Fruit fly (Drosophila melanogaster): ENCODE measurements around the gene CG13698.

The CG13698 gene

dm6 chr3L:18114038-18114926, 8.3 kb upstream of the CG13698 start (continued):
- no peak for TF ChIP-seq CG15479 (GFP tag; optimal IDR thresholded peaks at IDR 0.05)
- peak; percentile 55; the same call in 1 of the 2 replicates for TF ChIP-seq ttk (GFP tag; IDR thresholded peaks at IDR 0.05)
- no peak for TF ChIP-seq Dip3 (GFP tag; optimal IDR thresholded peaks at IDR 0.05)
- TF ChIP-seq luna (GFP tag; optimal IDR thresholded peaks at IDR 0.05) = peak; percentile 30
- no peak for TF ChIP-seq Usf (GFP tag; optimal IDR thresholded peaks at IDR 0.05)
- no peak for TF ChIP-seq org-1 (GFP tag; optimal IDR thresholded peaks at IDR 0.05)
- peak; percentile 43 for TF ChIP-seq NK7.1 (GFP tag; optimal IDR thresholded peaks at IDR 0.05)
- TF ChIP-seq CG10959 (GFP tag; IDR thresholded peaks at IDR 0.05) = 0 out of 2 replicates have a peak, but pooled peaks have one; percentile 40
- peak; percentile 65 for TF ChIP-seq CG8924 (tag; optimal IDR thresholded peaks at IDR 0.05)
- peak; percentile 30 for TF ChIP-seq CG17359 (tag; optimal IDR thresholded peaks at IDR 0.05)
- no peak for TF ChIP-seq Elba2 (GFP tag; optimal IDR thresholded peaks at IDR 0.05)
- peak; percentile 43 for TF ChIP-seq CG5180 (GFP tag; optimal IDR thresholded peaks at IDR 0.05)
- peak in 1 of 2 experiments; percentile 2 for TF ChIP-seq Trl (optimal IDR thresholded peaks at IDR 0.05)
- peak; percentile 54 for TF ChIP-seq Trl (GFP tag; optimal IDR thresholded peaks at IDR 0.05)
- no peak for TF ChIP-seq pho (GFP tag; optimal IDR thresholded peaks at IDR 0.05)
- TF ChIP-seq Ada2b (GFP tag; IDR thresholded peaks at IDR 0.05) = 0 out of 2 replicates have a peak, but pooled peaks have one; percentile 9
- TF ChIP-seq yki (optimal IDR thresholded peaks at IDR 0.05) = no peak
- TF ChIP-seq Oli (tag; optimal IDR thresholded peaks at IDR 0.05) = peak; percentile 66
- no peak for TF ChIP-seq CG2202 (tag; optimal IDR thresholded peaks at IDR 0.05)
- peak; percentile 7 for TF ChIP-seq CG33213 (GFP tag; optimal IDR thresholded peaks at IDR 0.05)
- TF ChIP-seq Sry-δ (GFP tag; optimal IDR thresholded peaks at IDR 0.05) = peak; percentile 24
- no peak for TF ChIP-seq cas (GFP tag; IDR thresholded peaks at IDR 0.05)
- TF ChIP-seq Dref (GFP tag; IDR thresholded peaks at IDR 0.05) = no peak
- no peak for TF ChIP-seq CG6272 (GFP tag; IDR thresholded peaks at IDR 0.05)
- TF ChIP-seq Hmr (GFP tag; optimal IDR thresholded peaks at IDR 0.05) = peak; percentile 65
- TF ChIP-seq prd (optimal IDR thresholded peaks at IDR 0.05) = no peak
- TF ChIP-seq prd (GFP tag; IDR thresholded peaks at IDR 0.05) = peak; percentile 24; the same call in 1 of the 3 replicates
- peak; percentile 56 for TF ChIP-seq Sox100B (GFP tag; optimal IDR thresholded peaks at IDR 0.05)
- TF ChIP-seq CG7372 (GFP tag; IDR thresholded peaks at IDR 0.05) = no peak; the same call in 1 of the 2 replicates
- no peak for TF ChIP-seq dm (GFP tag; optimal IDR thresholded peaks at IDR 0.05)
- no peak for TF ChIP-seq HLHmδ (GFP tag; optimal IDR thresholded peaks at IDR 0.05)
- peak; percentile 55 for TF ChIP-seq CG31441 (GFP tag; IDR thresholded peaks at IDR 0.05)
- TF ChIP-seq sisA (GFP tag; IDR thresholded peaks at IDR 0.05) = no peak
- peak in 1 of 2 experiments; percentile 36 for TF ChIP-seq bsh (GFP tag; optimal IDR thresholded peaks at IDR 0.05)
- no peak for TF ChIP-seq Fer1 (GFP tag; optimal IDR thresholded peaks at IDR 0.05)
- TF ChIP-seq CG3838 (GFP tag; optimal IDR thresholded peaks at IDR 0.05) = no peak
- peak; percentile 20 for TF ChIP-seq CG2116 (GFP tag; optimal IDR thresholded peaks at IDR 0.05)
- TF ChIP-seq seq (GFP tag; IDR thresholded peaks at IDR 0.05) = peak; percentile 75
- TF ChIP-seq fd96Cb (tag; optimal IDR thresholded peaks at IDR 0.05) = peak; percentile 53
- peak; percentile 70 for TF ChIP-seq H15 (GFP tag; IDR thresholded peaks at IDR 0.05)
- TF ChIP-seq chm (GFP tag; IDR thresholded peaks at IDR 0.05) = no peak
- TF ChIP-seq crol (GFP tag; IDR thresholded peaks at IDR 0.05) = no peak
- TF ChIP-seq pzg (GFP tag; optimal IDR thresholded peaks at IDR 0.05) = peak; percentile 5
- TF ChIP-seq exex (tag; optimal IDR thresholded peaks at IDR 0.05) = peak; percentile 18
- no peak for TF ChIP-seq CG30431 (GFP tag; optimal IDR thresholded peaks at IDR 0.05)
- no peak for TF ChIP-seq ATbp (GFP tag; optimal IDR thresholded peaks at IDR 0.05)
- TF ChIP-seq CG7839 (tag; optimal IDR thresholded peaks at IDR 0.05) = peak; percentile 62
- peak; percentile 79 for TF ChIP-seq CG18599 (GFP tag; optimal IDR thresholded peaks at IDR 0.05)
- peak; percentile 69 for TF ChIP-seq her (GFP tag; optimal IDR thresholded peaks at IDR 0.05)
- peak; percentile 27 for TF ChIP-seq Blimp-1 (GFP tag; optimal IDR thresholded peaks at IDR 0.05)
